Fruit fly (Drosophila melanogaster) whole organism: ENCODE measurements around the gene CG15561.

Experiments used
- CG8478 ChIP-seq: fragments of >200 bp; optimal IDR thresholded peaks from 2 replicates; lab custom pipeline; 2018; ENCODE audit warnings: inconsistent platforms
- EcR ChIP-seq, 2 experiments: fragments of >200 bp; optimal IDR thresholded peaks; 2 replicates each; lab custom pipeline; 2017; ENCODE audit warnings: missing biosample characterization in 2 of 2, missing genetic modification characterization in 2 of 2, missing genetic modification reagents in 2 of 2
- pan ChIP-seq: fragments of >200 bp; optimal IDR thresholded peaks from 2 replicates; lab custom pipeline; 2017
- psq ChIP-seq: fragments of >200 bp; optimal IDR thresholded peaks from 2 replicates; lab custom pipeline; 2017

dm6 chr3R:31221337-31222047, 5.8 kb upstream of the CG15561 start:
- TF ChIP-seq psq (lab: Kevin White, UChicago) (no peak), EcR (GFP tag; optimal IDR thresholded peaks at IDR 0.05; lab: Kevin White, UChicago) (no peak), pan (lab: Kevin White, UChicago) (no peak), CG8478 (lab: Kevin White, UChicago) (no peak)
